Worm (Caenorhabditis elegans) whole organism, early embryonic: Measurements from ENCODE around the gene asp-2.

Experiments used
- B0310.2 ChIP-seq: sonication (generic microtip); optimal IDR thresholded peaks from 2 replicates; lab custom pipeline; 2016; ENCODE audit warnings: mild to moderate bottlenecking, missing genetic modification characterization, missing compliant biosample characterization
- F13C5.2 ChIP-seq: sonication (generic microtip); optimal IDR thresholded peaks from 2 replicates; lab custom pipeline; 2017; ENCODE audit warnings: mild to moderate bottlenecking, missing genetic modification characterization, inconsistent platforms, missing compliant biosample characterization
- aly-1 ChIP-seq: sonication (generic microtip); optimal IDR thresholded peaks from 2 replicates; lab custom pipeline; 2016; ENCODE audit warnings: missing genetic modification characterization, missing compliant biosample characterization
- ama-1 ChIP-seq: fragments of 150-350 bp; optimal IDR thresholded peaks from 2 replicates; lab custom pipeline; 2014
- ceh-13 ChIP-seq: fragments of 200-800 bp; sonication (Bioruptor generic); optimal IDR thresholded peaks from 2 replicates; lab custom pipeline; 2018; ENCODE audit warnings: mild to moderate bottlenecking, missing genetic modification characterization, missing compliant biosample characterization
- ceh-36 ChIP-seq: sonication (generic microtip); optimal IDR thresholded peaks from 2 replicates; lab custom pipeline; 2016; ENCODE audit warnings: missing genetic modification characterization, inconsistent platforms, missing compliant biosample characterization
- ets-7 ChIP-seq: sonication (generic microtip); optimal IDR thresholded peaks from 2 replicates; lab custom pipeline; 2016; ENCODE audit warnings: missing genotype, missing genetic modification characterization, missing compliant biosample characterization
- flt-1 ChIP-seq: fragments of 200-800 bp; sonication (Bioruptor generic); IDR thresholded peaks from 2 replicates; pipeline ENCODE4 v1.3.6; 2022; ENCODE audit warnings: missing genetic modification characterization, missing compliant biosample characterization
- hmbx-1 ChIP-seq: sonication (generic microtip); optimal IDR thresholded peaks from 2 replicates; lab custom pipeline; 2016; ENCODE audit warnings: mild to moderate bottlenecking, missing genetic modification characterization, missing compliant biosample characterization
- hmg-4 ChIP-seq: fragments of 200-800 bp; sonication (Bioruptor generic); optimal IDR thresholded peaks from 2 replicates; lab custom pipeline; 2018; ENCODE audit warnings: mild to moderate bottlenecking, missing genetic modification characterization, missing compliant biosample characterization
- hnd-1 ChIP-seq: sonication (generic microtip); optimal IDR thresholded peaks from 2 replicates; lab custom pipeline; 2016; ENCODE audit warnings: missing genetic modification characterization, missing compliant biosample characterization
- pes-1 ChIP-seq: fragments of 200-800 bp; sonication (Bioruptor generic); IDR thresholded peaks from 2 replicates; pipeline ENCODE4 v1.3.6; 2022; ENCODE audit warnings: missing genetic modification reagents, missing genetic modification characterization, missing compliant biosample characterization
- scrt-1 ChIP-seq: fragments of 200-800 bp; sonication (Bioruptor generic); IDR thresholded peaks from 2 replicates; pipeline ENCODE4 v1.3.6; 2022; ENCODE audit warnings: missing genetic modification characterization, missing compliant biosample characterization
- sea-1 ChIP-seq: fragments of 200-800 bp; sonication (Bioruptor generic); conservative IDR thresholded peaks from 2 replicates; pipeline ENCODE4 v1.3.6; 2022; ENCODE audit warnings: missing genetic modification characterization, missing compliant biosample characterization
- tbx-11 ChIP-seq: fragments of 200-800 bp; sonication (Bioruptor generic); IDR thresholded peaks from 2 replicates; pipeline ENCODE4 v1.3.6; 2022; ENCODE audit warnings: missing genetic modification characterization, missing compliant biosample characterization
- tbx-37 ChIP-seq: fragments of 200-800 bp; sonication (Bioruptor generic); conservative IDR thresholded peaks from 2 replicates; pipeline ENCODE4 v1.3.6; 2022; ENCODE audit warnings: missing genetic modification reagents, missing genetic modification characterization, missing compliant biosample characterization
- tra-4 ChIP-seq: sonication (generic microtip); optimal IDR thresholded peaks from 2 replicates; lab custom pipeline; 2017; ENCODE audit warnings: missing genetic modification characterization, missing compliant biosample characterization

asp-2 gene

ce11 chrV:9218655-9219389 is 15.9 kb downstream of the asp-2 start:
- TF ChIP-seq tbx-11 (GFP tag; lab: Robert Waterston, UW) = 0 out of 2 replicates have a peak, but pooled peaks have one; percentile 32
- TF ChIP-seq flt-1 (GFP tag; lab: Robert Waterston, UW) = no peak

ce11 chrV:9219390-9219733 is 16.5 kb downstream of the asp-2 start:
- TF ChIP-seq tbx-11 (GFP tag; lab: Robert Waterston, UW) (no peak), aly-1 (tag; lab: Kevin White, UChicago) (no peak), ceh-36 (peak; percentile 44), ama-1 (no peak)

- peak; percentile 14 for TF ChIP-seq F13C5.2 (tag; lab: Kevin White, UChicago)
- no peak for TF ChIP-seq B0310.2 (tag; lab: Kevin White, UChicago)
Observed at ce11 chrV:9220444-9220843, 17.6 kb downstream of the asp-2 start.

- no peak for TF ChIP-seq sea-1 (GFP tag; lab: Robert Waterston, UW)
Observed at ce11 chrV:9221566-9221965, 18.7 kb downstream of the asp-2 start, which contains the start of gene grd-6. grd-6 (plus strand) TSS chrV:9221866.

ce11 chrV:9222819-9223218 is 19.9 kb downstream of the asp-2 start:
- TF ChIP-seq tbx-37 (no peak), hmg-4 (GFP tag; lab: Kevin White, UChicago) (no peak), scrt-1 (no peak), aly-1 (tag; lab: Kevin White, UChicago) (no peak), hmbx-1 (tag; lab: Kevin White, UChicago) (no peak), B0310.2 (tag; lab: Kevin White, UChicago) (no peak), F13C5.2 (tag; lab: Kevin White, UChicago) (no peak), pes-1 (no peak), hnd-1 (tag; lab: Kevin White, UChicago) (no peak), ceh-36 (no peak), ama-1 (no peak), tra-4 (tag; lab: Kevin White, UChicago) (no peak), flt-1 (GFP tag; lab: Robert Waterston, UW) (no peak), tbx-11 (GFP tag; lab: Robert Waterston, UW) (no peak), ceh-13 (no peak), sea-1 (GFP tag; lab: Robert Waterston, UW) (no peak), ets-7 (tag; lab: Kevin White, UChicago) (no peak)

- no peak for TF ChIP-seq scrt-1
- TF ChIP-seq tra-4 (tag; lab: Kevin White, UChicago) = no peak
- TF ChIP-seq hnd-1 (tag; lab: Kevin White, UChicago) = no peak
- no peak for TF ChIP-seq flt-1 (GFP tag; lab: Robert Waterston, UW)
- no peak for TF ChIP-seq B0310.2 (tag; lab: Kevin White, UChicago)
- no peak for TF ChIP-seq F13C5.2 (tag; lab: Kevin White, UChicago)
- TF ChIP-seq ets-7 (tag; lab: Kevin White, UChicago) = no peak
- TF ChIP-seq tbx-11 (GFP tag; lab: Robert Waterston, UW) = no peak
- no peak for TF ChIP-seq hmbx-1 (tag; lab: Kevin White, UChicago)
- TF ChIP-seq tbx-37 = no peak
- no peak for TF ChIP-seq ama-1
- TF ChIP-seq hmg-4 (GFP tag; lab: Kevin White, UChicago) = no peak
- TF ChIP-seq pes-1 = no peak
- TF ChIP-seq sea-1 (GFP tag; lab: Robert Waterston, UW) = no peak
- no peak for TF ChIP-seq ceh-13
- no peak for TF ChIP-seq aly-1 (tag; lab: Kevin White, UChicago)
- TF ChIP-seq ceh-36 = no peak
Observed at ce11 chrV:9224377-9224776, 21.5 kb downstream of the asp-2 start.

- TF ChIP-seq aly-1 (tag; lab: Kevin White, UChicago) (no peak), F13C5.2 (tag; lab: Kevin White, UChicago) (no peak), hmg-4 (GFP tag; lab: Kevin White, UChicago) (no peak), tra-4 (tag; lab: Kevin White, UChicago) (no peak), scrt-1 (no peak), hnd-1 (tag; lab: Kevin White, UChicago) (no peak), tbx-37 (no peak), ets-7 (tag; lab: Kevin White, UChicago) (no peak), sea-1 (GFP tag; lab: Robert Waterston, UW) (no peak), ceh-13 (no peak), tbx-11 (GFP tag; lab: Robert Waterston, UW) (no peak), flt-1 (GFP tag; lab: Robert Waterston, UW) (no peak), pes-1 (no peak), hmbx-1 (tag; lab: Kevin White, UChicago) (no peak), B0310.2 (tag; lab: Kevin White, UChicago) (no peak)
Observed at ce11 chrV:9224981-9225380, 22.1 kb downstream of the asp-2 start.

ce11 chrV:9225675-9226144 is 22.8 kb downstream of the asp-2 start, which contains the start of gene F07C3.2:
F07C3.2 (plus strand) TSS chrV:9226094.
- no peak for TF ChIP-seq sea-1 (GFP tag; lab: Robert Waterston, UW)
- no peak for TF ChIP-seq B0310.2 (tag; lab: Kevin White, UChicago)
- TF ChIP-seq pes-1 = no peak
